Fruit fly (Drosophila melanogaster): ENCODE results near the gene CG1737.

CG1737 gene

dm6 chrX:11350505-11351327 lies at the start of gene CG1737:
TSS of gene CG1737 (plus strand) at chrX:11350608.
- TF ChIP-seq Ets98B (GFP tag; IDR thresholded peaks at IDR 0.05) (peak; percentile 47), CG13204 (GFP tag; optimal IDR thresholded peaks at IDR 0.05) (no peak), CG4496 (GFP tag; IDR thresholded peaks at IDR 0.05) (peak; percentile 11; the same call in 1 of the 3 replicates)

dm6 chrX:11302683-11303082 lies 47.7 kb upstream of the CG1737 start, which contains the start of gene CG44422:
TSS of gene CG44422 (minus strand) at chrX:11302783.
- TF ChIP-seq Pif1A (GFP tag; optimal IDR thresholded peaks at IDR 0.05): no peak
- no peak for TF ChIP-seq CG8301 (tag; optimal IDR thresholded peaks at IDR 0.05)
- TF ChIP-seq rn (GFP tag; IDR thresholded peaks at IDR 0.05): no peak
- no peak for TF ChIP-seq CG13204 (GFP tag; optimal IDR thresholded peaks at IDR 0.05)
- no peak for TF ChIP-seq CG8159 (tag; optimal IDR thresholded peaks at IDR 0.05)
- no peak for TF ChIP-seq CG34367 (tag; optimal IDR thresholded peaks at IDR 0.05)
- TF ChIP-seq Pif1B (GFP tag; optimal IDR thresholded peaks at IDR 0.05): no peak
- TF ChIP-seq CG14655 (GFP tag; optimal IDR thresholded peaks at IDR 0.05): no peak
- no peak for TF ChIP-seq Snoo (tag; optimal IDR thresholded peaks at IDR 0.05)
- TF ChIP-seq CG10348 (GFP tag; IDR thresholded peaks at IDR 0.05): no peak
- no peak for TF ChIP-seq fd96Ca (GFP tag; IDR thresholded peaks at IDR 0.05)
- TF ChIP-seq CG17806 (tag; optimal IDR thresholded peaks at IDR 0.05): no peak
- no peak for TF ChIP-seq CG32121 (GFP tag; IDR thresholded peaks at IDR 0.05)
- no peak for TF ChIP-seq CG15710 (tag; optimal IDR thresholded peaks at IDR 0.05)
- TF ChIP-seq D1 (tag; optimal IDR thresholded peaks at IDR 0.05): no peak
- TF ChIP-seq Ets98B (GFP tag; IDR thresholded peaks at IDR 0.05): no peak
- no peak for TF ChIP-seq gl (tag; optimal IDR thresholded peaks at IDR 0.05)
- TF ChIP-seq CG12605 (GFP tag; IDR thresholded peaks at IDR 0.05): no peak
- TF ChIP-seq EcR (GFP tag; optimal IDR thresholded peaks at IDR 0.05): no peak

- TF ChIP-seq CG32121 (GFP tag; IDR thresholded peaks at IDR 0.05) (no peak), fd96Ca (GFP tag; IDR thresholded peaks at IDR 0.05) (no peak)
Observed at dm6 chrX:11311108-11311507, 39.3 kb upstream of the CG1737 start, which contains the start of gene Ir10a. TSS of gene Ir10a (minus strand) at chrX:11311208.

DNA sequence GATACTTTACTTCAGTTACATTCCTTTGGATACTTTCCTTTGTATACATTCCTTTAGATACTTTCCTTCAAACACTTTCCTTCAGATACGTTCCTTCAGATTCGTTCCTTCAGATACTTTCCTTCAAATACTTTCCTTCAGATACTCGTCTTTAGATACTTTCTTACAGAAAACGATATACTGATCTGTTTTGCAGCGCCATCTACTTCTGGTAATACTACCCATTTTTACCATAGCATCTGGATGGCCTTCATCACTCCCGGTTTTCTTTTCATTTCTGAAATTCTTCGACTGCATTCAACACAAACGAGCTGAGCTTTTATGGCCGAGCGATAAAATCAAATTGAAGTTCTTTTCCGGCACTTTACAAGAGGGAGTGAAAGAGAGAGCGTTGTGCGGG lies 30.5 kb upstream of the CG1737 start:
- TF ChIP-seq CG9948 (tag; optimal IDR thresholded peaks at IDR 0.05) (no peak), EcR (GFP tag; optimal IDR thresholded peaks at IDR 0.05) (no peak), CG10348 (GFP tag; IDR thresholded peaks at IDR 0.05) (no peak), CG15710 (tag; optimal IDR thresholded peaks at IDR 0.05) (no peak), CG8301 (tag; optimal IDR thresholded peaks at IDR 0.05) (no peak), D1 (tag; optimal IDR thresholded peaks at IDR 0.05) (no peak), CG34367 (tag; optimal IDR thresholded peaks at IDR 0.05) (no peak)

- no peak for TF ChIP-seq CG9948 (tag; optimal IDR thresholded peaks at IDR 0.05)
- TF ChIP-seq CG10348 (GFP tag; IDR thresholded peaks at IDR 0.05): no peak
- no peak for TF ChIP-seq CG17806 (tag; optimal IDR thresholded peaks at IDR 0.05)
- TF ChIP-seq Pif1A (GFP tag; optimal IDR thresholded peaks at IDR 0.05): no peak
- TF ChIP-seq Ets98B (GFP tag; IDR thresholded peaks at IDR 0.05): no peak
- TF ChIP-seq gl (tag; optimal IDR thresholded peaks at IDR 0.05): no peak
- no peak for TF ChIP-seq CG4496 (GFP tag; IDR thresholded peaks at IDR 0.05)
- TF ChIP-seq CG12605 (GFP tag; IDR thresholded peaks at IDR 0.05): no peak
- TF ChIP-seq Pif1B (GFP tag; optimal IDR thresholded peaks at IDR 0.05): no peak
- no peak for TF ChIP-seq rn (GFP tag; IDR thresholded peaks at IDR 0.05)
- TF ChIP-seq CG34367 (tag; optimal IDR thresholded peaks at IDR 0.05): no peak
- TF ChIP-seq fd96Ca (GFP tag; IDR thresholded peaks at IDR 0.05): no peak
- no peak for TF ChIP-seq EcR (GFP tag; optimal IDR thresholded peaks at IDR 0.05)
- TF ChIP-seq CG13204 (GFP tag; optimal IDR thresholded peaks at IDR 0.05): no peak
- TF ChIP-seq Snoo (tag; optimal IDR thresholded peaks at IDR 0.05): no peak
- TF ChIP-seq D1 (tag; optimal IDR thresholded peaks at IDR 0.05): no peak
- no peak for TF ChIP-seq CG15710 (tag; optimal IDR thresholded peaks at IDR 0.05)
Observed at dm6 chrX:11322257-11322656, 28.2 kb upstream of the CG1737 start, which contains the start of gene sisA. TSS of gene sisA (minus strand) at chrX:11322357.

- TF ChIP-seq CG10348 (GFP tag; IDR thresholded peaks at IDR 0.05): no peak
- no peak for TF ChIP-seq Pif1A (GFP tag; optimal IDR thresholded peaks at IDR 0.05)
- TF ChIP-seq CG8301 (tag; optimal IDR thresholded peaks at IDR 0.05): no peak
- no peak for TF ChIP-seq CG14655 (GFP tag; optimal IDR thresholded peaks at IDR 0.05)
- no peak for TF ChIP-seq CG34367 (tag; optimal IDR thresholded peaks at IDR 0.05)
- TF ChIP-seq CG4496 (GFP tag; IDR thresholded peaks at IDR 0.05): no peak
- TF ChIP-seq Snoo (tag; optimal IDR thresholded peaks at IDR 0.05): no peak
- TF ChIP-seq CG13204 (GFP tag; optimal IDR thresholded peaks at IDR 0.05): no peak
- no peak for TF ChIP-seq CG15710 (tag; optimal IDR thresholded peaks at IDR 0.05)
- no peak for TF ChIP-seq gl (tag; optimal IDR thresholded peaks at IDR 0.05)
- no peak for TF ChIP-seq CG32121 (GFP tag; IDR thresholded peaks at IDR 0.05)
- TF ChIP-seq D1 (tag; optimal IDR thresholded peaks at IDR 0.05): no peak
- no peak for TF ChIP-seq EcR (GFP tag; optimal IDR thresholded peaks at IDR 0.05)
- no peak for TF ChIP-seq rn (GFP tag; IDR thresholded peaks at IDR 0.05)
- TF ChIP-seq CG8159 (tag; optimal IDR thresholded peaks at IDR 0.05): no peak
- TF ChIP-seq CG12605 (GFP tag; IDR thresholded peaks at IDR 0.05): no peak
- no peak for TF ChIP-seq CG9948 (tag; optimal IDR thresholded peaks at IDR 0.05)
- no peak for TF ChIP-seq Ets98B (GFP tag; IDR thresholded peaks at IDR 0.05)
- no peak for TF ChIP-seq CG17806 (tag; optimal IDR thresholded peaks at IDR 0.05)
- TF ChIP-seq fd96Ca (GFP tag; IDR thresholded peaks at IDR 0.05): no peak
Observed at dm6 chrX:11322659-11323058, 27.7 kb upstream of the CG1737 start.

Data from whole organism, pupa.